Fruit fly (Drosophila melanogaster) Kc167 (cell line): Measurements from ENCODE around the gene Ilk.

Experiments
- Myc ChIP-seq: fragments of >200 bp; optimal IDR thresholded peaks from 2 replicates; lab custom pipeline; 2017; ENCODE audit warnings: missing external identifiers
- Sin3A ChIP-seq: fragments of >200 bp; optimal IDR thresholded peaks from 2 replicates; lab custom pipeline; 2018; ENCODE audit warnings: missing external identifiers
- h ChIP-seq: fragments of >200 bp; optimal IDR thresholded peaks from 3 replicates; lab custom pipeline; 2018; ENCODE audit warnings: missing external identifiers
- insv ChIP-seq: fragments of >200 bp; optimal IDR thresholded peaks from 3 replicates; lab custom pipeline; 2018; ENCODE audit warnings: missing external identifiers
- psq ChIP-seq: fragments of >200 bp; optimal IDR thresholded peaks from 2 replicates; lab custom pipeline; 2017; ENCODE audit warnings: missing external identifiers
- ttk ChIP-seq: sonication (Bioruptor generic); optimal IDR thresholded peaks from 2 replicates; lab custom pipeline; 2017; ENCODE audit warnings: missing external identifiers

- no peak for TF ChIP-seq insv (lab: Kevin White, UChicago)
- TF ChIP-seq ttk (lab: Kevin White, UChicago) = no peak
- TF ChIP-seq h (lab: Kevin White, UChicago) = no peak
- TF ChIP-seq psq (lab: Kevin White, UChicago) = no peak
- no peak for TF ChIP-seq Myc (lab: Kevin White, UChicago)
- TF ChIP-seq Sin3A (lab: Kevin White, UChicago) = no peak
These were observed 37.2 kb downstream of the Ilk start for dm6 chr3L:21253761-21254523.
